Fruit fly (Drosophila melanogaster): Measurements from ENCODE around the gene CG31952.

DNA sequence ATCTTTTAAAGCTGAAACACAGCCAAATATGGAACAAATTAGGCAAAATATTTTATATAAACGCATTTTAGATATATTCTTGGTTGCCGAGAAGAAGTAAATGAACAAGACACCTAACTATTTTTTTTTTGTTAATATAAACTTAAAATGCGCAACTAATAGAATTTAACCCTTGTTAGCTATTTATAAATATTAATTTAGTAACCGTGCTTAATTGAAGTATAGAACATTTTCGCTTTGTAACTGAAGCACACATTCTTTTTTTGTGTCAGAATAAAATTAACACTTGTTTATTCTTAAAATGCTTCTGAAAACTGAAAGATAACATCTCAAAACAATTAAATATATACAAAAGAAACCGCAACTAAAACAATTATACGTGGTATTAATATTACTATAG is 28.9 kb upstream of the CG31952 start, which contains the start of gene Sfp23F:
- TF ChIP-seq Snoo (tag; optimal IDR thresholded peaks at IDR 0.05) (no peak), CG13204 (GFP tag; optimal IDR thresholded peaks at IDR 0.05) (no peak), CG14655 (GFP tag; optimal IDR thresholded peaks at IDR 0.05) (no peak), gl (tag; optimal IDR thresholded peaks at IDR 0.05) (no peak), D1 (tag; optimal IDR thresholded peaks at IDR 0.05) (no peak), fd96Ca (GFP tag; IDR thresholded peaks at IDR 0.05) (no peak), EcR (GFP tag; optimal IDR thresholded peaks at IDR 0.05) (no peak), CG12605 (GFP tag; IDR thresholded peaks at IDR 0.05) (no peak), Ets98B (GFP tag; IDR thresholded peaks at IDR 0.05) (no peak), CG8301 (tag; optimal IDR thresholded peaks at IDR 0.05) (no peak), rn (GFP tag; IDR thresholded peaks at IDR 0.05) (no peak)
